Fruit fly (Drosophila melanogaster) ovary, adult (tissue): ENCODE data around the gene numb.
A peak's percentile ranks its signal among the peaks of the same experiment; 100 is the strongest.

Experiments
- CG17801 ChIP-seq: fragments of 200-800 bp; optimal IDR thresholded peaks from 2 replicates; lab custom pipeline; 2019; ENCODE audit warnings: missing biosample characterization, mild to moderate bottlenecking, missing genetic modification characterization, moderate library complexity; ENCODE audit not compliant: partially characterized antibody

numb gene

DNA sequence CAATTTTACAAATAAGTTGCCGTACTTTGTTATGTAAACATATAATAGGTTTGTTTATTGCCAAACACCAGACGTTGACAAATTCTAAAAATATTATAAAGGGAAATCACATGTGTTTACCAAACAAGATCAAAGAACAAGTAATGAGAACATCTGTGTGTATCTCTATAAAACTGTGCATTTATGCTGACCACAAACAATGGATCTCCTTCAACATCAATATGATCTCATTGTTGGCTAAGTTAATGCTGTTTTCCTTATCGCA, 61.6 kb downstream of the numb start:
- TF ChIP-seq CG17801: no peak

DNA sequence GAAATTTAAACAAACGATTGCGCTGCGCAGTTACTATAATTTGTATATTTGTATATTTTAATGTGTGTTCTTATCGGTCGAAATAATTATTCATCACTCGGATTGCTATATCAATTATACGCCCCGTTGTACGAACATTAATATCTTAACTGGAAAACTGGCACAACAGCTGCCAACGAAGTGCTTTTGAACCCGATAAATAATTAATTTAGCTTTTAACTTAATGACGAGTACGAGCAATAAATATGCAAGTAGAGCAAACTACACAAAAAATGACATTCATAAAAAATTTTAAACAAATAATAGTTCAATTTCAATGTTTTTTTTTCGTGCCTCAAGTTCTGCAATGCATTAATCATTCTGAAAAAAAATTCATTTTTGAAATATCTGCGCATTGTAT, 63.2 kb downstream of the numb start:
- TF ChIP-seq CG17801: no peak

DNA sequence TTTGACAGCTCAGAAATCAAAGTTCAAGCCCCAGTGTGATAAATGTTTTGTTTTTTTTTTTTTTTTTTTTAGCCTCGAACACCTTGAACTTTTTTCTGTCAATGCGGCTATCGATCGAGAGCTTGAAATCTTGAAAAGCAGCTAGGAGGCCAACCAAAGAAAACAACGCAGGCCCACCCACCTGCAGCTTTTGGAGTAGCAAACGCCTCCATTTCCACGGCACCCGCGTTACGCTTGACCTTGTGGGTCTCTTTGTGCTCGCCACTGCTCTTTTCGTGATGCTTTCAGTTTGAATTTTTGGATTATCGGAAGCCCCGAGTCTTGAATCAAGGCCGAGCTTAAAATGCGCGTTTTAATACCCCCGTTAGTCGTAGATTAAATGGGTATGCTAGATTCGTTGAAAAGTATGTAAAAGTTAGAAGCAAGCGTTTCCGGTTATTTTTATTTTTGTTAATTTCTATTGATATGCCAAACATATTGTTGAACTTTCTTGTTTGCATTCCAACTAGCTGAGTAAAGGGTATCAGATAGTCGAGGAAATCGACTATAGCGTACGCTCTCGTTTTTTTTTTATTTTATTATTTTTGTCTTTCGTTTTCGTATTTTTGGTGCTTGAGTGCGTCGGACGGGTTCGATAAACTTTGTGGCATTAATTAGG, 65.6 kb downstream of the numb start:
- TF ChIP-seq CG17801: peak; percentile 74

DNA sequence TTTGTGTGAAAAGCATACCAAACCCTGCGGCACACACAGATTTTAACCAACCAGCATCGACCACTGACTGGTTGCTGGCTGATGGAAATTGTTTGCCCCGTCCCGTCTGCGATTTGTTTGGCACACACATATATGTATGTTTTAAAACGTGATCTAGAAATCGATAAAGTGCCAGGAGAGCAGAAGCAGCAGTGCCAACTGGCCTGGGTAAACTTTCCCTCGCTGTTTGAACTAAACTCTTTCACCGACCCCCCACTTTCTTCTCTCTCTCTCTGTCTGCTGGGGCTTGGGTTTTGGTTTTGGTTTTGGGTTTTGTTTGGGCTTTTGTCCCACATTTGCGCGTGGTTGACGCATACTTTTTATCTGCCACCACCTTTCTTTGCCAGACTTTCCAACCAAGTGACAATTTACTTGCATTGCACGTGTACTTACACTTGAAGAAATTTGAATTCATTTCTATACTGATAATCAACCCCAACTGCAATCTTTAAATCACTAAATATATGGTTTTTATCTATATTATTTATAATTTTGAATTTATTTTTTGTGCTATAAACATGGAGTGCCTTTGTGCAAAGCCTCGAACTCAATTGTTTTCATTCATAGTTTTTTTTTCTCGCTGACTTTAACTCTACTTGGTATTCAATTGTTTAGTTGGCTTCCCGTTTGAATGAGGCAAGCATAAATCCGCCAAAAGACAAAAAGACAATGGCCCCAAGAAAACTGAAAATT, 68.3 kb downstream of the numb start:
- no peak for TF ChIP-seq CG17801

DNA sequence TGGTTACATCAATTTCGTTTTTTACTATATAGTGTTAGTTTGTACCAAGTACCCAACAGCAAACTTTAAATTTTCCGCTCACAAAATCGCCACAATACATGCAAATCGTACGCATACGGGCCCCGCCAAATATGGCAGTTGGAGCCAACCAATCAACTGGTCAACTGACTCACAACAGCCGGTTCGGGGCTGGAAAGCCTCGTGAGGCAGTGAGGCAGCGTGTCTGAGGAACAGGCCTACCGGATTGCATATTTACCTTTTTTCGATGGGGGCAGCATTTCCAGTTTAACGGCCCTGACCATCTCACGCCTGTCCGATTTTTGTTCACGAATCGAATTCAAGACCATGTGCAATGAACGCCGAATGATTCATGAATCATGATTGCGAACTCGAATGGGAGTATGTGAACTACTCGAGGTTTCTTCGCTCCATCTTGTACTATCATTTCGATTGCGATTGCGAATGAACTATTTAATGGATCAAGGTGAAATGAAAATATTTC, 69.3 kb downstream of the numb start:
- no peak for TF ChIP-seq CG17801

DNA sequence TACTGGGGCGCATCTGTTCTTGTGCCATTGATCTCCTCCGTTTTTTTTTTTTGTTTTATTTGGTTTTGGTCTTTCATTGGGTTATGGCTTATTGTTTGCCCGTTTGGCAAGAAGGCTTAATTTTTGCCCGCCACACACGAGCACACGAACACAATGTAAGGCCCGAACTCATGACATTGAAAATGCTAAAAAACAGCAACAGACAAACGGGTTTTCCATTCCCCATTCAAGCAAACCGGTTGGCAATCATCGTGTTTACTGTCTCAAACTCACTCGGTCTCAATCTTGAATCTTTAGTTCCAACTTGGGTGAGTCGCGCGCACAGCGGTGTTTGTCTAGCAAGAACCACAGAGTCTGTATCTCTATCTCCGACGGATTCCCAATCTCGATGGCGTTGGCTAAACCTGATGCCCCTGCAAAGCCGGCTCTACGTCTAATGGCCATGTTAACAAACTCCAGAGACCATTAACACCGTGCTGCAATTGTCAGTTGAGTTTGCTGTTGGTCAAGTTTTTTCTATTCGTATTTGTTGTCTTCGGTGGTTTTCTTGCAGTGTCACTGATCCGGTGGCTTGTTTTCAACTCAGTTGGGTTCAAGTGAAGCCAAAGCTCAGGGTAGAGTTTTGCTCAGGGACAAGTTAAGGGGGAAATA, 71.4 kb downstream of the numb start:
- TF ChIP-seq CG17801: no peak

DNA sequence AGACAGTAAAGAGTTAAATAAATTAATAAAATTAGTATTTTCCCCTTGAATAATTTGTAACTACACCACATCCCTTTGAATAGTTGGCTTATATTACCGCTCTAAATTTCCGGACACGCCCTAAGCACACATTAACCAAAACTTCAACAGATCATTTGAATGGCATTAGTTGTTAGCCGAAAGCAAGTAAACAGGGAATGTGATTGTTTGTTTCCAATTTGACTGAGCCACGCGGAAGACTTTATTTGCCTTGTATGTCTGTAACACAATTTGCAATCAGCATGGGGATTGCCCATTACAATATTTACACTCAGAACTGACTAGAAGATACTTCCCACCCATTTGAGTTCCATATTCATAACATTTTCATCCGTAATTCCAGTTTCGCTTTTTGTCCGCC, 72.4 kb downstream of the numb start:
- no peak for TF ChIP-seq CG17801

DNA sequence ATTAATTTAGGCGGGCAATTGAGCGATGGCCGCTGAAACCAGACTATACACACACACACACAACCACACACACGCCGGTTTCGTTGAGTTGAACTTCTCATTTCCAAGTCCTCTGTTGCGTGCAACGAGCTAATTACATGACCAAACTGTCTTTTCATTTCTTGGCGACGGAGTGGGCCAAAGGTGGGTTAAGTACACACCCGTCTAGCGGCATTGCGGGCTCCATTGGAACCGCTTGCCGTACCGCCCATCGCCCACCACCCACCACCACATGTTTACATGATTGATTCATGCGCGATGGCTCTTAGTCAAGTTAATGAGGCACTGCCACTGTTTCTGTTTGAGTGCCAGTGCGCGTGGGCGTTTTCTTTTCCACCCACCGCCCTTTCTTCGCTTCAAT, 73.2 kb downstream of the numb start:
- TF ChIP-seq CG17801: no peak

DNA sequence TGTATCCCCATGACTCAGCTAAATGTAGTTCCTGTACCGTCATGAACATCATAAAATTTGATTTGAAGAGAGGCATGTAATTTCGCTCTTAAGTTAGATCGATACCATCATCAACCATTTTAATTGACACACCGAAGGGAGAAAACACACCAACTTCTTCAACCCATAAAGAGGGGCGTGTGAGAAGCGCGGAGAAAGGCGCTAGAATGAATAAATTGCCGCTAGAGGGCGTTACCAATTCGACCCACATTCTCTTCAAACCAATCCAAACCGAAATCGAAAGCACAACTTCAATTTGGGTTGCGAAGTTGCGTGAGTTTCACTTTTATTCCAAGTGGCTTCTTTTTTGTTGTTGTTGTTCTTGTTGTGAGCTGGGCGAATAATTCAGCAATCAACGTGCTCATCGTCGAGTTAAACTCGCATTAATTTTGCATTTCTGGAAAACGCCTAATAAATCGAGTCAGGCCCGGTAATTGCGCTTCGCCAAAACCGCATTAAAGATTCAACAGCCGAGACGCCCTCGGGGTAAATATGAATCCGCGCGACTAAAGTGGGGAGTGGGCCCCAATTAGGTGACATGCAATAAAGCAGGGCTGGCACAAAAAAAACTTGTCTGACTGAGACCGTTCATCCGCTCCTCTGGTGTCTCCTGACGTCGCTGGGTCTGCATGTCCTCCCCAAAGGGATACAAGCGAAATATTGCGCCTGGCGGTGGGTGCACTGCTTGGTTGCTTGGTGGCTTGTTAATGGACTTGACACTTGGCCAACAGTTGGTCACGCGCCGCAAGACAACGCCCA, 75.3 kb downstream of the numb start:
- no peak for TF ChIP-seq CG17801

DNA sequence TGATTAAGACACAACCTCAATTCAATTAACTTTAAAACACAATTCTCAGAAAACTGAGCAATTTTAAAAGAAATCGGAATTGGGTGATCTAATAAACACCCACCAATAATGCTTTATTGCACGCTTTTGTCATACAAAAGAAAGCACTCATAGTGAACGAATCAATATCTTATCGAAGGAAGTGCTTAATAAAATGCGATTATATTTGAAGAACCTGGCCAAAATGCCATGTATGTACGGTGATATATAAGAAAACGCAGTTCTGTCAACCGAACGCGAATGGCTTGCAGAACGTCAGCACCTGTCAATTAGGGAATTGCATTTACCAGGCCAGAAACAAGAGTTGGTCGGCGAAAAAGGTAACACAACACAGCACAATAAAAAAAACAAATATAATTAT, 76.5 kb downstream of the numb start:
- no peak for TF ChIP-seq CG17801
